Worm (Caenorhabditis elegans) whole organism, late embryonic: ENCODE results near the gene bar-1.

ENCODE experiments used
- F13H6.1 ChIP-seq: sonication (generic microtip); optimal IDR thresholded peaks from 2 replicates; lab custom pipeline; 2016; ENCODE audit warnings: missing genetic modification characterization, missing compliant biosample characterization
- ama-1 ChIP-seq: fragments of 150-350 bp; optimal IDR thresholded peaks from 2 replicates; lab custom pipeline; 2014
- elt-2 ChIP-seq: sonication (generic microtip); optimal IDR thresholded peaks from 2 replicates; lab custom pipeline; 2016; ENCODE audit warnings: missing genetic modification reagents, missing genetic modification characterization, missing compliant biosample characterization
- eyg-1 ChIP-seq: sonication (generic microtip); optimal IDR thresholded peaks from 2 replicates; lab custom pipeline; 2016; ENCODE audit warnings: missing genotype, missing genetic modification characterization, missing compliant biosample characterization
- hlh-30 ChIP-seq: sonication (generic microtip); optimal IDR thresholded peaks from 2 replicates; lab custom pipeline; 2017; ENCODE audit warnings: antibody characterized with exemption, missing genetic modification characterization, missing compliant biosample characterization; ENCODE audit not compliant: insufficient read depth
- hlh-6 ChIP-seq: sonication (generic microtip); optimal IDR thresholded peaks from 2 replicates; lab custom pipeline; 2016; ENCODE audit warnings: missing genotype, missing genetic modification characterization, missing compliant biosample characterization
- lim-6 ChIP-seq: sonication (generic microtip); optimal IDR thresholded peaks from 2 replicates; lab custom pipeline; 2016; ENCODE audit warnings: missing genetic modification characterization, missing compliant biosample characterization
- sox-4 ChIP-seq: sonication (generic microtip); optimal IDR thresholded peaks from 2 replicates; lab custom pipeline; 2017; ENCODE audit warnings: mild to moderate bottlenecking, missing genetic modification characterization, inconsistent platforms, missing compliant biosample characterization
- tbx-7 ChIP-seq: sonication (generic microtip); optimal IDR thresholded peaks from 2 replicates; lab custom pipeline; 2016; ENCODE audit warnings: missing genotype, missing genetic modification characterization, missing compliant biosample characterization
- unc-42 ChIP-seq: sonication (generic microtip); optimal IDR thresholded peaks from 2 replicates; lab custom pipeline; 2016; ENCODE audit warnings: missing genotype, missing genetic modification characterization, missing compliant biosample characterization

ce11 chrX:7139614-7140013 lies 30.8 kb downstream of the bar-1 start, which contains the start of gene clec-86:
- TF ChIP-seq tbx-7 (no peak), hlh-6 (tag; lab: Kevin White, UChicago) (no peak), sox-4 (tag; lab: Kevin White, UChicago) (no peak), hlh-30 (tag; lab: Kevin White, UChicago) (no peak), elt-2 (tag; lab: Kevin White, UChicago) (peak; percentile 53), lim-6 (tag; lab: Kevin White, UChicago) (no peak), F13H6.1 (tag; lab: Kevin White, UChicago) (no peak), ama-1 (lab: Kevin White, UChicago) (no peak), eyg-1 (tag; lab: Kevin White, UChicago) (no peak), unc-42 (tag; lab: Kevin White, UChicago) (no peak)
